Worm (Caenorhabditis elegans) whole organism, L3 larva: ENCODE data around the gene D2024.5.

Source experiments
- R02D3.7 ChIP-seq: fragments of 150-350 bp; optimal IDR thresholded peaks from 2 replicates; lab custom pipeline; 2014; ENCODE audit warnings: missing biosample characterization, missing genetic modification characterization
- ama-1 ChIP-seq: fragments of 150-350 bp; optimal IDR thresholded peaks from 2 replicates; lab custom pipeline; 2018
- egl-27 ChIP-seq: sonication (generic microtip); optimal IDR thresholded peaks from 4 replicates; lab custom pipeline; 2017; ENCODE audit warnings: missing biosample characterization, missing genetic modification reagents, missing genetic modification characterization
- elt-1 ChIP-seq: fragments of 150-350 bp; optimal IDR thresholded peaks from 2 replicates; lab custom pipeline; 2014; ENCODE audit warnings: missing biosample characterization, missing genetic modification characterization
- eor-1 ChIP-seq, 2 experiments: fragments of 150-350 bp; optimal IDR thresholded peaks; 2 replicates each; lab custom pipeline; 2014 to 2018; ENCODE audit warnings: missing biosample characterization in 2 of 2, missing genetic modification characterization in 2 of 2
- fkh-10 ChIP-seq: sonication (generic microtip); optimal IDR thresholded peaks from 2 replicates; lab custom pipeline; 2017; ENCODE audit warnings: missing biosample characterization, missing genetic modification reagents, missing genetic modification characterization
- fos-1 ChIP-seq: fragments of 150-350 bp; optimal IDR thresholded peaks from 2 replicates; lab custom pipeline; 2014; ENCODE audit warnings: missing biosample characterization, missing genetic modification characterization
- jun-1 ChIP-seq: fragments of 150-350 bp; optimal IDR thresholded peaks from 2 replicates; lab custom pipeline; 2014; ENCODE audit warnings: missing biosample characterization, missing genetic modification reagents, missing genetic modification characterization
- nfya-1 ChIP-seq: sonication (generic microtip); optimal IDR thresholded peaks from 2 replicates; lab custom pipeline; 2017; ENCODE audit warnings: missing genetic modification characterization, mild to moderate bottlenecking, missing compliant biosample characterization, antibody characterized with exemption, moderate library complexity; ENCODE audit not compliant: insufficient read depth
- nhr-11 ChIP-seq: fragments of 150-350 bp; optimal IDR thresholded peaks from 2 replicates; lab custom pipeline; 2014; ENCODE audit warnings: missing biosample characterization, missing genetic modification characterization
- pha-4 ChIP-seq: fragments of 150-350 bp; optimal IDR thresholded peaks from 2 replicates; lab custom pipeline; 2014; ENCODE audit warnings: missing biosample characterization, missing genetic modification reagents, missing genetic modification characterization
- tbx-2 ChIP-seq: sonication (generic microtip); optimal IDR thresholded peaks from 2 replicates; lab custom pipeline; 2016; ENCODE audit warnings: mild to moderate bottlenecking, missing genetic modification characterization, missing compliant biosample characterization
- unc-39 ChIP-seq: sonication (generic microtip); optimal IDR thresholded peaks from 4 replicates; lab custom pipeline; 2017; ENCODE audit warnings: missing biosample characterization, missing genetic modification characterization

DNA sequence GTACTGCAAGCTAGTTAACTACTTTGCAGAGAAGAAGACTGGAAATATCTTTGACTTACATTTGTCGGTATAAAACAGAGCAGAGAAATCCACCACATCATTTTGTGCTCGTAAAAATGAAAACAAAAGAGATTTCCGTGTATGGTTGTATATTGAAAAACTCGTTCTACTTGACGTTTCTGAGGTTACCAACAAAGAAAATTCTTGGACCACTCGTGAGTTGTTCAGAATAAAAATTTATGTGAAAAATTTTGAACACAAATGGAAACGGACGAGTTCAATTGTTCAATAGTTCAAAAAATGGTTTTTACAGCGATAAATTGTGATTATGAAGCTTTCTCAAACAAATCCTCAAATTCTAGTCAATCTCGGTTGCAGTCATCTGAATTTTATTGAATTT is 43.5 kb downstream of the D2024.5 start, which contains the start of gene clec-179:
- TF ChIP-seq R02D3.7 (tag; lab: Kevin White, UChicago), result no peak
- no peak for TF ChIP-seq eor-1 (tag; optimal IDR thresholded peaks at IDR 0.05; lab: Kevin White, UChicago)
- no peak for TF ChIP-seq ama-1 (lab: Kevin White, UChicago)
- no peak for TF ChIP-seq nfya-1 (tag; lab: Kevin White, UChicago)
- TF ChIP-seq tbx-2 (tag; lab: Kevin White, UChicago), result no peak
- no peak for TF ChIP-seq jun-1
- no peak for TF ChIP-seq pha-4 (tag; lab: Kevin White, UChicago)
- TF ChIP-seq elt-1, result no peak
- TF ChIP-seq fos-1 (tag; lab: Kevin White, UChicago), result no peak
- no peak for TF ChIP-seq unc-39 (tag; lab: Kevin White, UChicago)
- no peak for TF ChIP-seq fkh-10 (GFP tag; lab: Kevin White, UChicago)
- TF ChIP-seq egl-27, result no peak
- no peak for TF ChIP-seq nhr-11 (tag; lab: Kevin White, UChicago)
